Fruit fly (Drosophila melanogaster) whole organism, embryonic: ENCODE measurements around the gene CG33654.
A peak's percentile ranks its signal among the peaks of the same experiment; 100 is the strongest.

Source experiments
- Antp ChIP-seq: fragments of 200-800 bp; sonication (Bioruptor generic); optimal IDR thresholded peaks from 3 replicates; lab custom pipeline; 2016; ENCODE audit warnings: missing biosample characterization, missing genetic modification characterization
- B-H1 ChIP-seq: fragments of 200-800 bp; sonication (Bioruptor generic); IDR thresholded peaks from 3 replicates; pipeline ENCODE4 v1.3.6; 2022; ENCODE audit warnings: missing biosample characterization, missing genetic modification characterization
- CG10321 ChIP-seq: fragments of 200-800 bp; sonication (Bioruptor generic); IDR thresholded peaks from 2 replicates; pipeline ENCODE4 v1.3.6; 2022; ENCODE audit warnings: missing biosample characterization, missing genetic modification characterization
- CG10959 ChIP-seq: fragments of 200-800 bp; sonication (Bioruptor generic); IDR thresholded peaks from 2 replicates; pipeline ENCODE4 v1.3.6; 2022; ENCODE audit warnings: missing biosample characterization, missing genetic modification characterization
- CG11696 ChIP-seq: fragments of 200-800 bp; sonication (Bioruptor generic); IDR thresholded peaks from 2 replicates; pipeline ENCODE4 v1.3.6; 2022; ENCODE audit warnings: missing biosample characterization, missing genetic modification characterization
- CG16863 ChIP-seq: fragments of 200-800 bp; sonication (Bioruptor generic); optimal IDR thresholded peaks from 3 replicates; lab custom pipeline; 2016; ENCODE audit warnings: missing biosample characterization, missing genetic modification characterization
- CG17385 ChIP-seq: fragments of 200-800 bp; sonication (Bioruptor generic); optimal IDR thresholded peaks from 3 replicates; lab custom pipeline; 2018; ENCODE audit warnings: missing biosample characterization, mild to moderate bottlenecking, missing genetic modification characterization
- CG18011 ChIP-seq: fragments of 200-800 bp; sonication (Bioruptor generic); optimal IDR thresholded peaks from 2 replicates; lab custom pipeline; 2017; ENCODE audit warnings: missing biosample characterization, missing genetic modification characterization, mild to moderate bottlenecking, moderate library complexity, missing genotype
- CG2129 ChIP-seq: fragments of 200-800 bp; sonication (Bioruptor generic); IDR thresholded peaks from 2 replicates; pipeline ENCODE4 v1.3.6; 2022; ENCODE audit warnings: missing biosample characterization, missing genetic modification characterization; ENCODE audit not compliant: partially characterized antibody
- CG31441 ChIP-seq: fragments of 200-800 bp; sonication (Bioruptor generic); IDR thresholded peaks from 2 replicates; pipeline ENCODE4 v1.3.6; 2022; ENCODE audit warnings: missing biosample characterization, missing genetic modification characterization
- CG3281 ChIP-seq: fragments of 200-800 bp; sonication (Bioruptor generic); optimal IDR thresholded peaks from 3 replicates; lab custom pipeline; 2017; ENCODE audit warnings: missing biosample characterization, mild to moderate bottlenecking, missing genetic modification characterization
- CG5953 ChIP-seq: fragments of 200-800 bp; sonication (Bioruptor generic); IDR thresholded peaks from 2 replicates; pipeline ENCODE4 v1.3.6; 2022; ENCODE audit warnings: missing biosample characterization, missing genetic modification characterization
- CG6272 ChIP-seq: fragments of 200-800 bp; sonication (Bioruptor generic); IDR thresholded peaks from 2 replicates; pipeline ENCODE4 v1.3.6; 2022; ENCODE audit warnings: missing biosample characterization, missing genetic modification characterization
- CG7556 ChIP-seq: fragments of 200-800 bp; sonication (Bioruptor generic); optimal IDR thresholded peaks from 2 replicates; lab custom pipeline; 2017; ENCODE audit warnings: missing biosample characterization, mild to moderate bottlenecking, missing genetic modification characterization
- CG7786 ChIP-seq: fragments of 200-800 bp; sonication (Bioruptor generic); optimal IDR thresholded peaks from 2 replicates; lab custom pipeline; 2016; ENCODE audit warnings: missing biosample characterization, missing genetic modification characterization
- CG8765 ChIP-seq: fragments of 200-800 bp; sonication (Bioruptor generic); IDR thresholded peaks from 2 replicates; pipeline ENCODE4 v1.3.6; 2022; ENCODE audit warnings: missing biosample characterization, missing genetic modification characterization
- CHES-1-like ChIP-seq: fragments of 200-800 bp; sonication (Bioruptor generic); optimal IDR thresholded peaks from 2 replicates; lab custom pipeline; 2016; ENCODE audit warnings: missing biosample characterization, missing genetic modification characterization
- Elba2 ChIP-seq: fragments of 200-800 bp; sonication (Bioruptor generic); optimal IDR thresholded peaks from 3 replicates; lab custom pipeline; 2016; ENCODE audit warnings: missing biosample characterization, missing genetic modification characterization
- Fer2 ChIP-seq: fragments of 200-800 bp; sonication (Bioruptor generic); optimal IDR thresholded peaks from 2 replicates; lab custom pipeline; 2018; ENCODE audit warnings: missing biosample characterization, mild to moderate bottlenecking, missing genetic modification characterization, moderate library complexity
- HmgD ChIP-seq: fragments of 200-800 bp; sonication (Bioruptor generic); optimal IDR thresholded peaks from 3 replicates; lab custom pipeline; 2016; ENCODE audit warnings: missing biosample characterization, missing genetic modification characterization
- HmgZ ChIP-seq: fragments of 200-800 bp; sonication (Bioruptor generic); optimal IDR thresholded peaks from 2 replicates; lab custom pipeline; 2018; ENCODE audit warnings: missing biosample characterization, mild to moderate bottlenecking, missing genetic modification characterization
- Lhr ChIP-seq: fragments of 200-800 bp; sonication (Bioruptor generic); optimal IDR thresholded peaks from 3 replicates; lab custom pipeline; 2017; ENCODE audit warnings: mild to moderate bottlenecking, missing biosample characterization, missing genetic modification reagents, missing genetic modification characterization
- PHDP ChIP-seq: fragments of 200-800 bp; sonication (Bioruptor generic); optimal IDR thresholded peaks from 3 replicates; lab custom pipeline; 2018; ENCODE audit warnings: missing biosample characterization, mild to moderate bottlenecking, missing genetic modification characterization, moderate library complexity
- Pdp1 ChIP-seq, 2 experiments: fragments of 200-800 bp; sonication (Bioruptor generic); optimal IDR thresholded peaks; 3 replicates each; lab custom pipeline; 2016; ENCODE audit warnings: missing biosample characterization in 2 of 2, missing genetic modification characterization in 2 of 2, mild to moderate bottlenecking in 1 of 2, moderate library complexity in 1 of 2
- Ptx1 ChIP-seq: fragments of 200-800 bp; sonication (Bioruptor generic); IDR thresholded peaks from 2 replicates; pipeline ENCODE4 v1.3.6; 2022; ENCODE audit warnings: missing biosample characterization, missing genetic modification characterization
- Rfx ChIP-seq: fragments of 200-800 bp; sonication (Bioruptor generic); IDR thresholded peaks from 2 replicates; pipeline ENCODE4 v1.3.6; 2022; ENCODE audit warnings: missing biosample characterization, missing genetic modification characterization
- Stat92E ChIP-seq, 3 experiments: fragments of >200 bp in 2 of 3; fragments of 200-800 bp in 1 of 3; sonication (Bioruptor generic) in 1 of 3; optimal IDR thresholded peaks; 2 replicates each; lab custom pipeline; 2017 to 2019; ENCODE audit warnings: missing biosample characterization in 3 of 3, missing genetic modification characterization in 3 of 3, mild to moderate bottlenecking in 1 of 3, moderate library complexity in 1 of 3
- TFAM ChIP-seq: fragments of 200-800 bp; sonication (Bioruptor generic); optimal IDR thresholded peaks from 2 replicates; lab custom pipeline; 2017; ENCODE audit warnings: missing biosample characterization, missing genetic modification characterization, inconsistent platforms
- Xrp1 ChIP-seq: fragments of 200-800 bp; sonication (Bioruptor generic); IDR thresholded peaks from 2 replicates; pipeline ENCODE4 v1.3.6; 2022; ENCODE audit warnings: missing biosample characterization, missing genetic modification characterization
- bowl ChIP-seq: fragments of 200-800 bp; sonication (Bioruptor generic); IDR thresholded peaks from 2 replicates; pipeline ENCODE4 v1.3.6; 2022; ENCODE audit warnings: missing biosample characterization, missing genetic modification characterization
- cad ChIP-seq: fragments of >200 bp; optimal IDR thresholded peaks from 2 replicates; lab custom pipeline; 2017; ENCODE audit warnings: missing biosample characterization, missing genetic modification characterization
- chif ChIP-seq, 2 experiments: fragments of 200-800 bp; sonication (Bioruptor generic); optimal IDR thresholded peaks; 3 replicates each; lab custom pipeline; 2016; ENCODE audit warnings: missing biosample characterization in 2 of 2, missing genetic modification characterization in 2 of 2
- chm ChIP-seq: fragments of 200-800 bp; sonication (Bioruptor generic); IDR thresholded peaks from 2 replicates; pipeline ENCODE4 v1.3.6; 2022; ENCODE audit warnings: missing biosample characterization, missing genetic modification characterization
- crc ChIP-seq: fragments of 200-800 bp; sonication (Bioruptor generic); optimal IDR thresholded peaks from 2 replicates; lab custom pipeline; 2016; ENCODE audit warnings: missing biosample characterization, missing genetic modification characterization
- danr ChIP-seq: fragments of 200-800 bp; sonication (Bioruptor generic); IDR thresholded peaks from 2 replicates; pipeline ENCODE4 v1.3.6; 2022; ENCODE audit warnings: missing biosample characterization, missing genetic modification characterization
- dmrt99B ChIP-seq: fragments of 200-800 bp; sonication (Bioruptor generic); optimal IDR thresholded peaks from 2 replicates; lab custom pipeline; 2018; ENCODE audit warnings: missing biosample characterization, mild to moderate bottlenecking, missing genetic modification characterization, moderate library complexity
- dpn ChIP-seq, 2 experiments: fragments of 200-800 bp; sonication (Bioruptor generic); optimal IDR thresholded peaks; 3 replicates each; lab custom pipeline; 2016; ENCODE audit warnings: missing biosample characterization in 2 of 2, missing genetic modification characterization in 2 of 2
- esg ChIP-seq: fragments of 200-800 bp; sonication (Bioruptor generic); conservative IDR thresholded peaks from 2 replicates; pipeline ENCODE4 v1.3.6; 2022; ENCODE audit warnings: missing biosample characterization, missing genetic modification characterization
- fd3F ChIP-seq: fragments of 200-800 bp; sonication (Bioruptor generic); optimal IDR thresholded peaks from 2 replicates; lab custom pipeline; 2018; ENCODE audit warnings: missing biosample characterization, mild to moderate bottlenecking, missing genetic modification characterization, moderate library complexity
- gcm ChIP-seq: fragments of 200-800 bp; sonication (Bioruptor generic); optimal IDR thresholded peaks from 2 replicates; lab custom pipeline; 2019; ENCODE audit warnings: missing biosample characterization, mild to moderate bottlenecking, missing genetic modification characterization, moderate library complexity
- gem ChIP-seq: fragments of 200-800 bp; sonication (Bioruptor generic); optimal IDR thresholded peaks from 2 replicates; lab custom pipeline; 2019; ENCODE audit warnings: missing biosample characterization, mild to moderate bottlenecking, missing genetic modification characterization, moderate library complexity
- gsb-n ChIP-seq: fragments of 200-800 bp; sonication (Bioruptor generic); optimal IDR thresholded peaks from 3 replicates; lab custom pipeline; 2018; ENCODE audit warnings: missing biosample characterization, mild to moderate bottlenecking, missing genetic modification characterization
- kah ChIP-seq: fragments of 200-800 bp; sonication (Bioruptor generic); optimal IDR thresholded peaks from 2 replicates; lab custom pipeline; 2018; ENCODE audit warnings: missing biosample characterization, mild to moderate bottlenecking, missing genetic modification characterization
- klu ChIP-seq: fragments of 200-800 bp; sonication (Bioruptor generic); IDR thresholded peaks from 2 replicates; pipeline ENCODE4 v1.3.6; 2022; ENCODE audit warnings: missing biosample characterization, missing genetic modification characterization
- luna ChIP-seq: fragments of 200-800 bp; sonication (Bioruptor generic); optimal IDR thresholded peaks from 2 replicates; lab custom pipeline; 2016; ENCODE audit warnings: missing biosample characterization, missing genetic modification characterization
- nmo ChIP-seq: fragments of 200-800 bp; sonication (Bioruptor generic); optimal IDR thresholded peaks from 2 replicates; lab custom pipeline; 2018; ENCODE audit warnings: missing biosample characterization, mild to moderate bottlenecking, missing genetic modification characterization, moderate library complexity
- pita ChIP-seq: fragments of 200-800 bp; sonication (Bioruptor generic); optimal IDR thresholded peaks from 2 replicates; lab custom pipeline; 2017; ENCODE audit warnings: missing biosample characterization, mild to moderate bottlenecking, missing genetic modification characterization
- scrt ChIP-seq: fragments of 200-800 bp; sonication (Bioruptor generic); optimal IDR thresholded peaks from 2 replicates; lab custom pipeline; 2018; ENCODE audit warnings: missing biosample characterization, mild to moderate bottlenecking, missing genetic modification characterization, moderate library complexity
- tgo ChIP-seq: fragments of 200-800 bp; sonication (Bioruptor generic); IDR thresholded peaks from 3 replicates; pipeline ENCODE4 v1.3.6; 2022; ENCODE audit warnings: missing biosample characterization, missing genetic modification characterization
- trh ChIP-seq: fragments of 200-800 bp; sonication (Bioruptor generic); optimal IDR thresholded peaks from 2 replicates; lab custom pipeline; 2016; ENCODE audit warnings: missing biosample characterization, missing genetic modification characterization
- tup ChIP-seq: fragments of 200-800 bp; sonication (Bioruptor generic); optimal IDR thresholded peaks from 2 replicates; lab custom pipeline; 2016; ENCODE audit warnings: missing biosample characterization, mild to moderate bottlenecking, missing genetic modification characterization, moderate library complexity
- zfh2 ChIP-seq: fragments of 200-800 bp; sonication (Bioruptor generic); optimal IDR thresholded peaks from 2 replicates; lab custom pipeline; 2016; ENCODE audit warnings: missing biosample characterization, missing genetic modification characterization

The CG33654 gene

DNA sequence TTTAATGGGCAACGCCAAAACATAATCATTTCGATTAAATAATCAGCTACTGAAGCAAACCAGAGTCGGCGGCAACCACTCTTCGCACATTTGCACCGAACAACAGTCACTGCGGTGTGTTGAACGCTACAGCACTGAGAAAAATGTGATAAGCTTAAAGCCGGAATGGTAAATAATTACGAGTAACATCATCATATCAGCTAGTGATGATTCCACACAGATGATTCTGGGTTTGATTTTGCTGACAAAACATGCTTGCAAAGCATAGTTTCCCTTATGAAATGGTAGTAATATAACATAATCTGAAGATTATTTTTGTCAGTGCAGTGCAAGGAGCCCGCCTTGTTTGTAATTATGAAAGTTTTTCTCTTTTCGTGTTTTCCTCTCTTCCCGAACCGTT is 15.1 kb upstream of the CG33654 start (continued):
- TF ChIP-seq CG11696 (GFP tag; lab: Robert Waterston, UW): no peak
- TF ChIP-seq CG17385: peak; percentile 51
- no peak for TF ChIP-seq fd3F (GFP tag; lab: Kevin White, UChicago)
- no peak for TF ChIP-seq zfh2
- no peak for TF ChIP-seq klu (GFP tag; lab: Robert Waterston, UW)
- peak; percentile 30 for TF ChIP-seq Lhr (GFP tag; lab: Kevin White, UChicago)
- peak; percentile 28 for TF ChIP-seq CG7556 (GFP tag; lab: Kevin White, UChicago)
- TF ChIP-seq CG16863 (GFP tag; lab: Kevin White, UChicago): peak; percentile 59
- no peak for TF ChIP-seq crc (GFP tag; lab: Kevin White, UChicago)
- no peak for TF ChIP-seq Rfx
- no peak for TF ChIP-seq Fer2 (tag; lab: Kevin White, UChicago)
- no peak for TF ChIP-seq cad (GFP tag; lab: Kevin White, UChicago)
- TF ChIP-seq Elba2 (GFP tag; lab: Kevin White, UChicago): no peak
- peak in 1 of 2 experiments; percentile 20 for TF ChIP-seq dpn (GFP tag; optimal IDR thresholded peaks at IDR 0.05; lab: Kevin White, UChicago)
- no peak for TF ChIP-seq nmo (GFP tag; lab: Kevin White, UChicago)
- peak; percentile 36; the same call in 1 of the 2 replicates for TF ChIP-seq Xrp1
- TF ChIP-seq scrt (GFP tag; lab: Kevin White, UChicago): no peak
- peak; percentile 43 for TF ChIP-seq PHDP (tag; lab: Kevin White, UChicago)
- TF ChIP-seq danr (GFP tag; lab: Robert Waterston, UW): no peak
- peak; percentile 54 for TF ChIP-seq Ptx1
- no peak for TF ChIP-seq Stat92E (GFP tag; optimal IDR thresholded peaks at IDR 0.05; lab: Kevin White, UChicago)
- no peak for TF ChIP-seq CG2129 (GFP tag; lab: Robert Waterston, UW)
- no peak for TF ChIP-seq HmgD (GFP tag; lab: Kevin White, UChicago)
- peak; percentile 78 for TF ChIP-seq gem
- TF ChIP-seq CG31441 (GFP tag; lab: Robert Waterston, UW): peak; percentile 65
- TF ChIP-seq B-H1 (GFP tag; lab: Robert Waterston, UW): no peak
- no peak for TF ChIP-seq CHES-1-like (GFP tag; lab: Kevin White, UChicago)
- TF ChIP-seq HmgZ (tag; lab: Kevin White, UChicago): no peak
- TF ChIP-seq gcm (GFP tag; lab: Kevin White, UChicago): peak; percentile 45
- TF ChIP-seq kah (GFP tag; lab: Kevin White, UChicago): no peak
- peak; percentile 49; the same call in 1 of the 2 replicates for TF ChIP-seq chm (GFP tag; lab: Robert Waterston, UW)
- peak; percentile 12 for TF ChIP-seq CG7786 (GFP tag; lab: Kevin White, UChicago)
- TF ChIP-seq TFAM (GFP tag; lab: Kevin White, UChicago): no peak
- no peak for TF ChIP-seq bowl (GFP tag; lab: Robert Waterston, UW)
- no peak for TF ChIP-seq tup
- peak; percentile 58 for TF ChIP-seq Antp (GFP tag; lab: Kevin White, UChicago)
- TF ChIP-seq chif (GFP tag; optimal IDR thresholded peaks at IDR 0.05; lab: Kevin White, UChicago): peak; percentile 56 to 76
- TF ChIP-seq luna (GFP tag; lab: Kevin White, UChicago): no peak
- TF ChIP-seq Pdp1 (GFP tag; optimal IDR thresholded peaks at IDR 0.05; lab: Kevin White, UChicago): peak in 1 of 2 experiments; percentile 32
- peak; percentile 31 for TF ChIP-seq CG3281 (GFP tag; lab: Kevin White, UChicago)
- no peak; the same call in 1 of the 2 replicates for TF ChIP-seq esg
- TF ChIP-seq CG8765: no peak; the same call in 1 of the 2 replicates
- peak; percentile 71 for TF ChIP-seq dmrt99B (tag; lab: Kevin White, UChicago)
- TF ChIP-seq CG18011 (GFP tag; lab: Kevin White, UChicago): no peak
- no peak for TF ChIP-seq CG10959 (GFP tag; lab: Robert Waterston, UW)
- TF ChIP-seq gsb-n (tag; lab: Kevin White, UChicago): peak; percentile 57
- no peak for TF ChIP-seq CG5953 (GFP tag; lab: Robert Waterston, UW)
- no peak for TF ChIP-seq pita
- no peak for TF ChIP-seq tgo
- TF ChIP-seq trh (GFP tag; lab: Kevin White, UChicago): no peak
- TF ChIP-seq CG6272 (GFP tag; lab: Robert Waterston, UW): no peak
- TF ChIP-seq CG10321 (GFP tag; lab: Robert Waterston, UW): no peak
